Worm (Caenorhabditis elegans) whole organism, L4/young adult: ENCODE data around the gene F53B1.3.

Source experiments
- dao-5 ChIP-seq: sonication (generic microtip); optimal IDR thresholded peaks from 2 replicates; lab custom pipeline; 2016; ENCODE audit warnings: missing genotype, missing genetic modification characterization, moderate library complexity, missing compliant biosample characterization
- him-1 ChIP-seq: sonication (generic microtip); optimal IDR thresholded peaks from 2 replicates; lab custom pipeline; 2016; ENCODE audit warnings: missing genotype, missing genetic modification reagents, missing genetic modification characterization, missing compliant biosample characterization

- TF ChIP-seq him-1 (tag; lab: Kevin White, UChicago) (no peak), dao-5 (tag; lab: Kevin White, UChicago) (no peak)
Observed at ce11 chrX:2152062-2152461, 46.7 kb downstream of the F53B1.3 start.
